Worm (Caenorhabditis elegans): ENCODE data around the gene cln-3.1.

Gene cln-3.1

ce11 chrV:11304879-11305278 lies 39.4 kb upstream of the cln-3.1 start, which contains the start of gene srh-45 (continued):
- no peak for TF ChIP-seq lag-1 (GFP tag; IDR thresholded peaks at IDR 0.05)

DNA sequence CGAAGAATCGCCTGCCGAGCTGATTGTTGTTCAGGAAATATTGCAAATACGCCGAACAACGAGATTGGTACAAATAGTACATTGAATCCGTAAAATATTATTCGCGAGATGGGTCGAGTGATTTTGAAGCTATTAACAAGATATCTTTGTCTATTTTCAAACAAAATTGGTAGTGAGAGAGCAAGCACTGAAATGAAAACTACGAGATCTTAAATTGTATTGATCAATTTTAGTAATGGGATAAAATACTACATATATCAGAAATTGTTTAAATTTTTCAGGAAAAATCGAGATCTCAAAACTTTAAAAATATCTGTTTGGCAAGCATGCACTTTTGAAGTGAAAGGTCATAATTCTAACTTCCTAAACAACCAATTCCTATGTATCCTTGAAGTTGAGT lies 38.7 kb upstream of the cln-3.1 start:
- TF ChIP-seq lin-26 (GFP tag; IDR thresholded peaks at IDR 0.05) = no peak
- no peak for TF ChIP-seq nhr-90 (tag; optimal IDR thresholded peaks at IDR 0.05)
- TF ChIP-seq madf-10 (tag; optimal IDR thresholded peaks at IDR 0.05) = no peak
- no peak for TF ChIP-seq hmg-20 (GFP tag; IDR thresholded peaks at IDR 0.05)

ce11 chrV:11302698-11303097 lies 37.2 kb upstream of the cln-3.1 start, which contains the start of gene srh-46:
Gene srh-46, minus strand, starts transcription at chrV:11302886.
- no peak for TF ChIP-seq F57A8.1 (GFP tag; optimal IDR thresholded peaks at IDR 0.05)
- TF ChIP-seq mcd-1 (GFP tag; IDR thresholded peaks at IDR 0.05) = no peak
- TF ChIP-seq attf-5 (GFP tag; optimal IDR thresholded peaks at IDR 0.05) = no peak
- TF ChIP-seq nhr-80 (tag; optimal IDR thresholded peaks at IDR 0.05) = no peak
- no peak for TF ChIP-seq akir-1 (GFP tag; optimal IDR thresholded peaks at IDR 0.05)
- no peak for TF ChIP-seq F33H1.4 (GFP tag; IDR thresholded peaks at IDR 0.05)
- no peak for TF ChIP-seq mes-4 (tag; optimal IDR thresholded peaks at IDR 0.05)
- TF ChIP-seq ets-4 (GFP tag; optimal IDR thresholded peaks at IDR 0.05) = no peak
- no peak for TF ChIP-seq ceh-79 (tag; optimal IDR thresholded peaks at IDR 0.05)
- no peak for TF ChIP-seq hsf-1 (GFP tag; IDR thresholded peaks at IDR 0.05)
- no peak for TF ChIP-seq ztf-22 (GFP tag; optimal IDR thresholded peaks at IDR 0.05)
- TF ChIP-seq rpc-1 (optimal IDR thresholded peaks at IDR 0.05) = no peak
- no peak for TF ChIP-seq rpc-1 (tag; optimal IDR thresholded peaks at IDR 0.05)
- no peak for TF ChIP-seq athp-1 (tag; optimal IDR thresholded peaks at IDR 0.05)

ce11 chrV:11300539-11300938 lies 35.1 kb upstream of the cln-3.1 start, which contains the start of gene srh-47:
Gene srh-47, minus strand, starts transcription at chrV:11300639.
- no peak for TF ChIP-seq pbrm-1 (GFP tag; IDR thresholded peaks at IDR 0.05)
- no peak for TF ChIP-seq ztf-28 (GFP tag; IDR thresholded peaks at IDR 0.05)

DNA sequence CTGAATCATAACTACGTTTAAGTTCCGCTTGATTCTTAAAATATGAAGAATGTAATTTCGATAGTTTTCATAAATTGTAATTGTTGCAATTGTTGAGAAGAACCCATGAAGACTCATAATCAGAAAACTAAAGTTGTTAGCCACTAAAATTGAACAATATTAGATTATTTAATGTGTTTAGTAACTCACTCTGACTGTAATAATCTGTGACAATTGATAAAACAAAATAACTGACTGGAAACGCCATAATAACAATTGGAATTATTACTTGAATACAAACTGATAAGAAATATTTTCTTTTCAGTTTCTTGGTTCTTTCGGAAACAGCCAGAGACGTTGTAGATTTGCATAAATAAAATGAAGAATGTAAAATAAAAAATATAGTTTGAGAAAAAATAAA lies 34.0 kb upstream of the cln-3.1 start:
- no peak for TF ChIP-seq ztf-26 (tag; optimal IDR thresholded peaks at IDR 0.05)
- no peak for TF ChIP-seq lin-35 (GFP tag; optimal IDR thresholded peaks at IDR 0.05)
- TF ChIP-seq akir-1 (GFP tag; optimal IDR thresholded peaks at IDR 0.05) = no peak
- no peak for TF ChIP-seq atf-7 (tag; optimal IDR thresholded peaks at IDR 0.05)
- no peak for TF ChIP-seq F39B2.1 (GFP tag; IDR thresholded peaks at IDR 0.05)
- TF ChIP-seq Y95B8A.8 (GFP tag; IDR thresholded peaks at IDR 0.05) = no peak
- TF ChIP-seq F57A8.1 (GFP tag; optimal IDR thresholded peaks at IDR 0.05) = no peak
- no peak for TF ChIP-seq ZK185.1 (tag; optimal IDR thresholded peaks at IDR 0.05; ENCODE audit: poor library complexity, severe bottlenecking)
- TF ChIP-seq sptf-2 (GFP tag; optimal IDR thresholded peaks at IDR 0.05) = no peak
- no peak for TF ChIP-seq let-607 (tag; optimal IDR thresholded peaks at IDR 0.05)
- TF ChIP-seq F49E8.2 (tag; optimal IDR thresholded peaks at IDR 0.05; ENCODE audit: insufficient read depth) = no peak
- no peak for TF ChIP-seq ztf-3 (GFP tag; optimal IDR thresholded peaks at IDR 0.05)
- no peak for TF ChIP-seq madf-10 (tag; optimal IDR thresholded peaks at IDR 0.05)
- TF ChIP-seq dpl-1 (GFP tag; optimal IDR thresholded peaks at IDR 0.05) = no peak
- no peak for TF ChIP-seq ets-4 (GFP tag; optimal IDR thresholded peaks at IDR 0.05)

DNA sequence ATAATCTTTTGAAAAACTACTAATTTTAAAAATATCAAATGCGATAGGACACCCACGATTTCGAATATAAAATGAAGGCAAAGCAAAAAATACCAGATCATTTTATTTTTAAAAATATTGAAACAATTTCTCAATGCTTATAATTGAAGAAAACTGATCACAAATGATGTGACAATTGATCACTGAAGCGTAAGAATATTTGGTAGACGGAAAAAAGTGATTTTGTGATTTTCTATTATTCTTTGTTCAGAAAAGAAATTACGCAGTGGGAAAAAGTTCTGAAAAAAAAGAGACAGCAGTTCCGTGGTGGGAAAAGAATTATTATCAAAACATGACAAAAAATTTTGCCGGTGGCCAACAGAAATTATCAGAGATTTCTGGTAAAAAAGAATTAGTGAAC lies 33.2 kb upstream of the cln-3.1 start, which contains the start of gene T03F7.5:
T03F7.5 (minus strand) TSS at position 101 of the 400 bp plus-strand sequence.
- TF ChIP-seq attf-5 (GFP tag; optimal IDR thresholded peaks at IDR 0.05) = no peak

All from whole organism, young adult.